Fruit fly (Drosophila melanogaster): ENCODE data around the gene Cad96Ca.
A peak's percentile ranks its signal among the peaks of the same experiment; 100 is the strongest.

Cad96Ca gene

DNA sequence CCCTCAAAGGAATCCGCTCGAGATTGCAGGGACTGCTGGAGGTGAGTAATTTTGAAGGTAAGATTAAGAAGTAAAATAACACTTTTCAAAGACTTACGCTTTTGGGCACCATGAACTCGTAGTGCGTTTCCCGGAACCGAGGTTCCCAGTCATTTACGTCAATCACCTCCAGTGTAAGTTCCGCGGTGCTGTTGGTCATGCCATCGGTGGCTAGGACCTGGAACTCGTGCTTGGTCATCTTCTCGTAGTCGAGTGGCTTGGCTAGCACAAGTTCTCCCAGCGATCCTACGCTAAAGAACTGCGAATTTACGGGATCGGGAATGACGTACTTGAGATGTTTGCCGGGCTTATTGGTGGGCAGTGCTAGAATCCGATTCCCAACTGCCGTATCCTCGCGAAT lies 17.4 kb upstream of the Cad96Ca start:
- TF ChIP-seq Pif1A (GFP tag; optimal IDR thresholded peaks at IDR 0.05) (no peak), CG4496 (GFP tag; IDR thresholded peaks at IDR 0.05) (no peak), fd96Ca (GFP tag; IDR thresholded peaks at IDR 0.05) (no peak), gl (tag; optimal IDR thresholded peaks at IDR 0.05) (no peak), Snoo (tag; optimal IDR thresholded peaks at IDR 0.05) (no peak), CG15710 (tag; optimal IDR thresholded peaks at IDR 0.05) (no peak), CG17806 (tag; optimal IDR thresholded peaks at IDR 0.05) (no peak), CG12605 (GFP tag; IDR thresholded peaks at IDR 0.05) (no peak), CG32121 (GFP tag; IDR thresholded peaks at IDR 0.05) (no peak), CG9948 (tag; optimal IDR thresholded peaks at IDR 0.05) (no peak), CG8301 (tag; optimal IDR thresholded peaks at IDR 0.05) (no peak), rn (GFP tag; IDR thresholded peaks at IDR 0.05) (no peak), CG13204 (GFP tag; optimal IDR thresholded peaks at IDR 0.05) (no peak), Ets98B (GFP tag; IDR thresholded peaks at IDR 0.05) (no peak), CG34367 (tag; optimal IDR thresholded peaks at IDR 0.05) (no peak)

DNA sequence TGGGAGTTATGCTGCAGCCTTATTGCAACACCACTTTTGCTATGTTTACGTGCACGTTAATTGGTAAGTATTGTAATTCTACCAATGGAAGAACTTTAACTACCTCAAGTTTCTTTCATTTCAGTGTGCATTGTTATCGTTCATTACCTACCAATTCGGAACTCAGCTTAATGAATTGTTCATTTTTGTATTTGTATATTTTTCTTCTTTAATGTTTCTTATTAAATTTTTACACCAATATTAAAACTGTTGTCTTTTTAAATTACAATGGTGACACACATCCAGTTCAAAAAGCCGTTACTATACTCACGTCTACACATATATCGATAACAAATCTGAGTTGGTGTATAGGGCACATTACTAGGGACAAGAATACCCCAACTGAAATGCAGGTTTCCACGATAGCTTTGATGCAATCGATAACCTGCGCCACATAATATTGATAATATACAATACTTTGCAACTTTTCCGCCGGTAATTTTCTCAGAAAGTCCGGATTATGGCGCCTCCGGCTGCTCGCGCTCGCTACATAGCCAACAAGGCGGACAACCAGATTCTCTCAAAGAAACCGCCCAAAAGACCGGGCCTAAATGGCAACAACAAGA lies 13.2 kb upstream of the Cad96Ca start, which contains the start of gene Alg9:
Alg9 (plus strand) TSS at position 387 of the 605 bp plus-strand sequence.
- TF ChIP-seq CG12605 (GFP tag; IDR thresholded peaks at IDR 0.05) (no peak), Pif1B (GFP tag; optimal IDR thresholded peaks at IDR 0.05) (no peak), rn (GFP tag; IDR thresholded peaks at IDR 0.05) (no peak)

DNA sequence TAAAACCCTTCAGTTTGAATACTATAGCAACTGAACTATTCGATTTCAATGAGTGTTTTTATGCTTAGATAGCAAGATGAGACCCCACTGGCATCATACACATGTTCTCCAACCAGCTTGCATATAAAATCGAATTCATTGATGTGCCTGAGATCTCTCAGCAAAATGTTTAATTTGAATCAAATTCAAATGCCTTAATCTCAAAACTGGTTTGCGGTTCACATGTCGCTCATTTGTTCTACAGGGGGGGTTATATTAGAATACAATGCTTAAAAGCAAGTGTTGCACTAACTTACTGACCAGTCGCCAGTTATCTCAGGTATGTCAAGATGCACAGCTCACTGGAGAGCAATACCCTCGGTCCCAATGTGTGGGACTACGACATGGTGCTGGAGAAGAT lies 10.9 kb upstream of the Cad96Ca start, which contains the start of gene CG31103:
CG31103 (plus strand) TSS at position 301 of the 400 bp plus-strand sequence.
- no peak for TF ChIP-seq CG17806 (tag; optimal IDR thresholded peaks at IDR 0.05)
- no peak for TF ChIP-seq CG15710 (tag; optimal IDR thresholded peaks at IDR 0.05)
- no peak for TF ChIP-seq Pif1B (GFP tag; optimal IDR thresholded peaks at IDR 0.05)
- TF ChIP-seq rn (GFP tag; IDR thresholded peaks at IDR 0.05) = no peak
- no peak for TF ChIP-seq EcR (GFP tag; optimal IDR thresholded peaks at IDR 0.05)
- TF ChIP-seq CG32121 (GFP tag; IDR thresholded peaks at IDR 0.05) = no peak
- no peak for TF ChIP-seq Ets98B (GFP tag; IDR thresholded peaks at IDR 0.05)
- no peak for TF ChIP-seq fd96Ca (GFP tag; IDR thresholded peaks at IDR 0.05)
- TF ChIP-seq Snoo (tag; optimal IDR thresholded peaks at IDR 0.05) = no peak
- no peak for TF ChIP-seq D1 (tag; optimal IDR thresholded peaks at IDR 0.05)
- TF ChIP-seq CG8159 (tag; optimal IDR thresholded peaks at IDR 0.05) = no peak
- no peak for TF ChIP-seq gl (tag; optimal IDR thresholded peaks at IDR 0.05)

DNA sequence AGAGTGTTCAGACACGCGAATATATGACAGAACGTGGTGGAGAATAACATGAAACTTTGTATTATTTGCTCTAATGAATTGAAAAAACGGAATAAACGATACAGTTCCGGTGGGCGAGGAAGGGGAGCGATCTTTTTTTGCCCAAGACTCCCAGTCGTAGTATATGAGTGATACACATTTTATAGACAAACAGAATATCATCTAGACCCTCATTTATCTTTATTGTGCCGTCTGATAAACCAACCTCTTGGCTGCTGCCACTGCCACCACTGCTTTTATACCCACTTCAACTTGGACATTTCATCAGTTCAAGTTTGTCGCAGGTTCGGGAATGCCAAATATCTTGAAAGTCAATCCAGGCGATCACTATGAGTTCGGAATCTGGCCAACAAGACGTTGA lies 7.9 kb upstream of the Cad96Ca start, which contains the start of gene CG31106:
CG31106 (plus strand) TSS at position 301 of the 400 bp plus-strand sequence.
- TF ChIP-seq CG15710 (tag; optimal IDR thresholded peaks at IDR 0.05) = no peak
- TF ChIP-seq Snoo (tag; optimal IDR thresholded peaks at IDR 0.05) = no peak
- TF ChIP-seq CG8159 (tag; optimal IDR thresholded peaks at IDR 0.05) = no peak
- TF ChIP-seq CG14655 (GFP tag; optimal IDR thresholded peaks at IDR 0.05) = no peak
- no peak for TF ChIP-seq fd96Ca (GFP tag; IDR thresholded peaks at IDR 0.05)
- TF ChIP-seq Pif1B (GFP tag; optimal IDR thresholded peaks at IDR 0.05) = no peak
- no peak for TF ChIP-seq CG10348 (GFP tag; IDR thresholded peaks at IDR 0.05)
- no peak for TF ChIP-seq D1 (tag; optimal IDR thresholded peaks at IDR 0.05)
- TF ChIP-seq CG4496 (GFP tag; IDR thresholded peaks at IDR 0.05) = no peak
- no peak for TF ChIP-seq gl (tag; optimal IDR thresholded peaks at IDR 0.05)
- TF ChIP-seq CG17806 (tag; optimal IDR thresholded peaks at IDR 0.05) = no peak
- no peak for TF ChIP-seq CG13204 (GFP tag; optimal IDR thresholded peaks at IDR 0.05)
- TF ChIP-seq CG12605 (GFP tag; IDR thresholded peaks at IDR 0.05) = no peak
- TF ChIP-seq CG8301 (tag; optimal IDR thresholded peaks at IDR 0.05) = no peak
- TF ChIP-seq CG34367 (tag; optimal IDR thresholded peaks at IDR 0.05) = no peak
- no peak for TF ChIP-seq EcR (GFP tag; optimal IDR thresholded peaks at IDR 0.05)
- TF ChIP-seq Ets98B (GFP tag; IDR thresholded peaks at IDR 0.05) = no peak
- TF ChIP-seq Pif1A (GFP tag; optimal IDR thresholded peaks at IDR 0.05) = no peak
- no peak for TF ChIP-seq rn (GFP tag; IDR thresholded peaks at IDR 0.05)
- no peak for TF ChIP-seq CG32121 (GFP tag; IDR thresholded peaks at IDR 0.05)

DNA sequence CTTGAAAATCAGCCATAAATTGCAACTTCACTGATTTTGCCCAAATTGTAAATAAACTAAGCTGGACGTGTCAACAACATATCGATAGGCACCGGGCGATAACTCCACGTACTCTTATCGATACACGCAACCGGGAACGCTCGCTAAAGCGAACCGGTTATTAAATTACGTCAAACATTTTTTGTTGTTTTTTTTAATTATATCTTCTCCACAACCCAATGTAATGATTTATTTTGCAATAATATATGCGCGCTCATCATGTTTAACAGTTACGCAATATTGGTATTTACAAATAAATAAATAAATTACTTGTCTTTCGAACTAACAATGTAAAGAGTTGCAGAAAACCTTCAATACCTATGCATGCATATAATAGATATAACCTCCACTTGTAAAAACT lies 7.0 kb upstream of the Cad96Ca start, which contains the start of gene Saysd1:
Saysd1 (minus strand) TSS at position 66 of the 400 bp plus-strand sequence.
- no peak for TF ChIP-seq Pif1A (GFP tag; optimal IDR thresholded peaks at IDR 0.05)
- no peak for TF ChIP-seq CG10348 (GFP tag; IDR thresholded peaks at IDR 0.05)
- no peak for TF ChIP-seq EcR (GFP tag; optimal IDR thresholded peaks at IDR 0.05)
- TF ChIP-seq Ets98B (GFP tag; IDR thresholded peaks at IDR 0.05) = peak; percentile 44
- TF ChIP-seq CG4496 (GFP tag; IDR thresholded peaks at IDR 0.05) = peak; percentile 64; the same call in 2 of the 3 replicates
- TF ChIP-seq D1 (tag; optimal IDR thresholded peaks at IDR 0.05) = peak; percentile 51
- no peak for TF ChIP-seq CG12605 (GFP tag; IDR thresholded peaks at IDR 0.05)
- TF ChIP-seq CG17806 (tag; optimal IDR thresholded peaks at IDR 0.05) = peak; percentile 16
- TF ChIP-seq CG8159 (tag; optimal IDR thresholded peaks at IDR 0.05) = no peak
- TF ChIP-seq CG14655 (GFP tag; optimal IDR thresholded peaks at IDR 0.05) = no peak

DNA sequence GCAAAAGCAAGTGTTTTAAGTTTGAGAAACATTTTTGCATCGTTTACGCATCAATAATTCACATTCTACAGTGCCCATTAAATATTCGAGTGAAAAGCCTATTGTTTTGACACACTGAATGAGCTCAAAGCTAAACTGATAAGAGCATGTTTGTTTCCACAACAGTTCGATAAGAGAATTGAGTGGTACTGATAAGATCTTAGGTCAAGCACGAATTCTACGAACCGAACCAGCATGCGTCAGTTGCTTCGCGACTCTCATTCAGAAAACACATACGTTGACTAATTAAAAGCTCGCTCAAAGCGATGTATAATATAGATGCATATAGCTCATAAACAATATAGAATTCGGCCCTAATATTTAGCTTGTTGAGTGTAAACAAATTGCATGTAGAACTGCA lies 1.1 kb upstream of the Cad96Ca start:
- TF ChIP-seq fd96Ca (GFP tag; IDR thresholded peaks at IDR 0.05) (no peak), CG12605 (GFP tag; IDR thresholded peaks at IDR 0.05) (no peak), CG13204 (GFP tag; optimal IDR thresholded peaks at IDR 0.05) (no peak), CG8301 (tag; optimal IDR thresholded peaks at IDR 0.05) (no peak), CG34367 (tag; optimal IDR thresholded peaks at IDR 0.05) (no peak), CG9948 (tag; optimal IDR thresholded peaks at IDR 0.05) (no peak), CG4496 (GFP tag; IDR thresholded peaks at IDR 0.05) (no peak)

All from whole organism, pupa.